Fruit fly (Drosophila melanogaster): ENCODE results near the gene Myc.
A peak's percentile ranks its signal among the peaks of the same experiment; 100 is the strongest.

The Myc gene

DNA sequence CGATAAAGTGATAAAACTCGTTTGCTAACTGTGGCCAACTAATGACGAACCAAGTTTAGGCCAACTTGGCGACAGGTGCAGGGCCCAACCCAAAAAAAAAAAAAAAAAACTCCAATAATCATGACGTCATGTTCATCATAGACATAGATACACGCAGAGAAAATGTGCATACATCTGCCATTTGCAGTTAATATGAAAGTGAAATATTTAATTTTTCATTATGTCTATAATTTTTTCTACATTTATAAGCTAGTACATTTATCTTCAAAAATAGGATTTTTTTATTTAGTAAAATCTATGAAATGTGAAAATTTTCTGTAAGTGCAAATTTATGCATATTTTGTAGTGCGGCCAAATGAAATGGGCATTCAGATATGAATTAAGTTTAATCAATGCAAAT, 58.7 kb downstream of the Myc start:
- TF ChIP-seq Hsf (GFP tag; optimal IDR thresholded peaks at IDR 0.05): peak; percentile 32
- TF ChIP-seq hb (GFP tag; IDR thresholded peaks at IDR 0.05; ENCODE audit: partially characterized antibody): no peak
- peak; percentile 68 for TF ChIP-seq Sox100B (GFP tag; optimal IDR thresholded peaks at IDR 0.05)
- TF ChIP-seq Hr3 (GFP tag; optimal IDR thresholded peaks at IDR 0.05): peak; percentile 53
- peak; percentile 33 for TF ChIP-seq CG1529 (GFP tag; optimal IDR thresholded peaks at IDR 0.05)
- no peak for TF ChIP-seq schlank (tag; optimal IDR thresholded peaks at IDR 0.05)
- peak; percentile 76 for TF ChIP-seq al (GFP tag; IDR thresholded peaks at IDR 0.05)
- peak; percentile 48 for TF ChIP-seq CG10267 (tag; optimal IDR thresholded peaks at IDR 0.05)
- peak in 1 of 2 experiments; percentile 67 for TF ChIP-seq bsh (GFP tag; optimal IDR thresholded peaks at IDR 0.05)
- TF ChIP-seq E2f2 (GFP tag; IDR thresholded peaks at IDR 0.05): peak; percentile 55; the same call in 1 of the 2 replicates
- peak; percentile 87 for TF ChIP-seq ase (GFP tag; IDR thresholded peaks at IDR 0.05)
- TF ChIP-seq seq (GFP tag; IDR thresholded peaks at IDR 0.05): peak; percentile 84
- peak; percentile 79 for TF ChIP-seq danr (GFP tag; IDR thresholded peaks at IDR 0.05)
- no peak for TF ChIP-seq mld (GFP tag; IDR thresholded peaks at IDR 0.05; ENCODE audit: partially characterized antibody)
- TF ChIP-seq CG4730 (GFP tag; IDR thresholded peaks at IDR 0.05): peak; percentile 52
- TF ChIP-seq CG30403 (GFP tag; optimal IDR thresholded peaks at IDR 0.05): peak; percentile 76
- TF ChIP-seq CG14050 (GFP tag; IDR thresholded peaks at IDR 0.05): peak; percentile 78
- no peak for TF ChIP-seq usp (GFP tag; optimal IDR thresholded peaks at IDR 0.05)
- TF ChIP-seq CG12744 (GFP tag; optimal IDR thresholded peaks at IDR 0.05): no peak
- TF ChIP-seq vfl (GFP tag; optimal IDR thresholded peaks at IDR 0.05): no peak
- TF ChIP-seq tap (tag; optimal IDR thresholded peaks at IDR 0.05): peak; percentile 58
- no peak for TF ChIP-seq CG6683 (GFP tag; optimal IDR thresholded peaks at IDR 0.05)
- no peak for TF ChIP-seq tup (GFP tag; optimal IDR thresholded peaks at IDR 0.05)
- TF ChIP-seq pfk (GFP tag; optimal IDR thresholded peaks at IDR 0.05): no peak
- 0 out of 3 replicates have a peak, but pooled peaks have one; percentile 35 for TF ChIP-seq otp (GFP tag; IDR thresholded peaks at IDR 0.05)
- no peak for TF ChIP-seq NK7.1 (GFP tag; optimal IDR thresholded peaks at IDR 0.05)
- TF ChIP-seq chm (GFP tag; IDR thresholded peaks at IDR 0.05): peak; percentile 64; the same call in 1 of the 2 replicates
- no peak for TF ChIP-seq Jarid2 (GFP tag; optimal IDR thresholded peaks at IDR 0.05)
- no peak for TF ChIP-seq CG7987 (GFP tag; optimal IDR thresholded peaks at IDR 0.05)
- peak; percentile 48; the same call in 1 of the 2 replicates for TF ChIP-seq CG10321 (GFP tag; IDR thresholded peaks at IDR 0.05)
- TF ChIP-seq CG3838 (GFP tag; optimal IDR thresholded peaks at IDR 0.05): no peak
- TF ChIP-seq CG6689 (GFP tag; IDR thresholded peaks at IDR 0.05): peak; percentile 82
- peak; percentile 67 for TF ChIP-seq CG2120 (GFP tag; optimal IDR thresholded peaks at IDR 0.05)
- TF ChIP-seq sr (GFP tag; IDR thresholded peaks at IDR 0.05): peak; percentile 24; the same call in 1 of the 3 replicates
- TF ChIP-seq Sox102F (GFP tag; optimal IDR thresholded peaks at IDR 0.05): peak; percentile 81
- no peak for TF ChIP-seq YL-1 (GFP tag; optimal IDR thresholded peaks at IDR 0.05)
- peak; percentile 74 for TF ChIP-seq CG8924 (tag; optimal IDR thresholded peaks at IDR 0.05)
- peak; percentile 89 for TF ChIP-seq vvl (GFP tag; IDR thresholded peaks at IDR 0.05)
- TF ChIP-seq ssp (GFP tag; IDR thresholded peaks at IDR 0.05): peak; percentile 73
- peak; percentile 70 for TF ChIP-seq H2.0 (GFP tag; IDR thresholded peaks at IDR 0.05)
- peak; percentile 76 for TF ChIP-seq Ada2b (GFP tag; IDR thresholded peaks at IDR 0.05)
- TF ChIP-seq CG11723 (GFP tag; optimal IDR thresholded peaks at IDR 0.05): no peak
- no peak for TF ChIP-seq fd64A (GFP tag; optimal IDR thresholded peaks at IDR 0.05)
- peak; percentile 83 for TF ChIP-seq Rfx (GFP tag; IDR thresholded peaks at IDR 0.05)
- peak; percentile 69; the same call in 1 of the 3 replicates for TF ChIP-seq CG3726 (GFP tag; IDR thresholded peaks at IDR 0.05)
- peak; percentile 42; the same call in 1 of the 3 replicates for TF ChIP-seq gce (GFP tag; IDR thresholded peaks at IDR 0.05)
- peak; percentile 12 to 87 for TF ChIP-seq Hr51 (GFP tag; optimal IDR thresholded peaks at IDR 0.05)
- TF ChIP-seq gcm2 (GFP tag; optimal IDR thresholded peaks at IDR 0.05): no peak
- TF ChIP-seq BEAF-32 (GFP tag; optimal IDR thresholded peaks at IDR 0.05): no peak
- TF ChIP-seq pan (optimal IDR thresholded peaks at IDR 0.05): no peak
- TF ChIP-seq pan (GFP tag; optimal IDR thresholded peaks at IDR 0.05 in 1 of 2, IDR thresholded peaks at IDR 0.05 in 1 of 2): peak in 1 of 2 experiments; percentile 88
